Worm (Caenorhabditis elegans) whole organism, early embryonic: ENCODE measurements around the gene C35A5.3.

ENCODE experiments used
- B0310.2 ChIP-seq: sonication (generic microtip); optimal IDR thresholded peaks from 2 replicates; lab custom pipeline; 2016; ENCODE audit warnings: mild to moderate bottlenecking, missing genetic modification characterization, missing compliant biosample characterization
- F13C5.2 ChIP-seq: sonication (generic microtip); optimal IDR thresholded peaks from 2 replicates; lab custom pipeline; 2017; ENCODE audit warnings: mild to moderate bottlenecking, missing genetic modification characterization, inconsistent platforms, missing compliant biosample characterization
- aly-1 ChIP-seq: sonication (generic microtip); optimal IDR thresholded peaks from 2 replicates; lab custom pipeline; 2016; ENCODE audit warnings: missing genetic modification characterization, missing compliant biosample characterization
- ama-1 ChIP-seq: fragments of 150-350 bp; optimal IDR thresholded peaks from 2 replicates; lab custom pipeline; 2014
- ceh-13 ChIP-seq: fragments of 200-800 bp; sonication (Bioruptor generic); optimal IDR thresholded peaks from 2 replicates; lab custom pipeline; 2018; ENCODE audit warnings: mild to moderate bottlenecking, missing genetic modification characterization, missing compliant biosample characterization
- ceh-36 ChIP-seq: sonication (generic microtip); optimal IDR thresholded peaks from 2 replicates; lab custom pipeline; 2016; ENCODE audit warnings: missing genetic modification characterization, inconsistent platforms, missing compliant biosample characterization
- ets-7 ChIP-seq: sonication (generic microtip); optimal IDR thresholded peaks from 2 replicates; lab custom pipeline; 2016; ENCODE audit warnings: missing genotype, missing genetic modification characterization, missing compliant biosample characterization
- flt-1 ChIP-seq: fragments of 200-800 bp; sonication (Bioruptor generic); IDR thresholded peaks from 2 replicates; pipeline ENCODE4 v1.3.6; 2022; ENCODE audit warnings: missing genetic modification characterization, missing compliant biosample characterization
- hmbx-1 ChIP-seq: sonication (generic microtip); optimal IDR thresholded peaks from 2 replicates; lab custom pipeline; 2016; ENCODE audit warnings: mild to moderate bottlenecking, missing genetic modification characterization, missing compliant biosample characterization
- hmg-4 ChIP-seq: fragments of 200-800 bp; sonication (Bioruptor generic); optimal IDR thresholded peaks from 2 replicates; lab custom pipeline; 2018; ENCODE audit warnings: mild to moderate bottlenecking, missing genetic modification characterization, missing compliant biosample characterization
- hnd-1 ChIP-seq: sonication (generic microtip); optimal IDR thresholded peaks from 2 replicates; lab custom pipeline; 2016; ENCODE audit warnings: missing genetic modification characterization, missing compliant biosample characterization
- pes-1 ChIP-seq: fragments of 200-800 bp; sonication (Bioruptor generic); IDR thresholded peaks from 2 replicates; pipeline ENCODE4 v1.3.6; 2022; ENCODE audit warnings: missing genetic modification reagents, missing genetic modification characterization, missing compliant biosample characterization
- scrt-1 ChIP-seq: fragments of 200-800 bp; sonication (Bioruptor generic); IDR thresholded peaks from 2 replicates; pipeline ENCODE4 v1.3.6; 2022; ENCODE audit warnings: missing genetic modification characterization, missing compliant biosample characterization
- sea-1 ChIP-seq: fragments of 200-800 bp; sonication (Bioruptor generic); conservative IDR thresholded peaks from 2 replicates; pipeline ENCODE4 v1.3.6; 2022; ENCODE audit warnings: missing genetic modification characterization, missing compliant biosample characterization
- tbx-11 ChIP-seq: fragments of 200-800 bp; sonication (Bioruptor generic); IDR thresholded peaks from 2 replicates; pipeline ENCODE4 v1.3.6; 2022; ENCODE audit warnings: missing genetic modification characterization, missing compliant biosample characterization
- tbx-37 ChIP-seq: fragments of 200-800 bp; sonication (Bioruptor generic); conservative IDR thresholded peaks from 2 replicates; pipeline ENCODE4 v1.3.6; 2022; ENCODE audit warnings: missing genetic modification reagents, missing genetic modification characterization, missing compliant biosample characterization
- tra-4 ChIP-seq: sonication (generic microtip); optimal IDR thresholded peaks from 2 replicates; lab custom pipeline; 2017; ENCODE audit warnings: missing genetic modification characterization, missing compliant biosample characterization

The C35A5.3 gene

ce11 chrV:10536095-10536691 is 35.0 kb upstream of the C35A5.3 start, which contains the start of gene ppm-1.A:
Gene ppm-1.A (minus strand): TSS chrV:10536388.
- TF ChIP-seq sea-1 (GFP tag; lab: Robert Waterston, UW), result no peak

- TF ChIP-seq sea-1 (GFP tag; lab: Robert Waterston, UW) (no peak), tbx-37 (GFP tag; lab: Robert Waterston, UW) (no peak), hnd-1 (no peak), pes-1 (GFP tag; lab: Robert Waterston, UW) (no peak), ceh-36 (no peak), B0310.2 (no peak), ama-1 (lab: Kevin White, UChicago) (no peak), tra-4 (tag; lab: Kevin White, UChicago) (no peak), hmbx-1 (tag; lab: Kevin White, UChicago) (no peak), ceh-13 (GFP tag; lab: Kevin White, UChicago) (no peak), tbx-11 (GFP tag; lab: Robert Waterston, UW) (no peak), scrt-1 (no peak), flt-1 (GFP tag; lab: Robert Waterston, UW) (no peak)
Observed at ce11 chrV:10535325-10535724, 34.1 kb upstream of the C35A5.3 start.

- TF ChIP-seq ceh-13 (GFP tag; lab: Kevin White, UChicago) (no peak), sea-1 (GFP tag; lab: Robert Waterston, UW) (no peak), ama-1 (lab: Kevin White, UChicago) (no peak), pes-1 (GFP tag; lab: Robert Waterston, UW) (no peak), aly-1 (no peak), ets-7 (tag; lab: Kevin White, UChicago) (no peak), hmbx-1 (tag; lab: Kevin White, UChicago) (no peak), tra-4 (tag; lab: Kevin White, UChicago) (no peak), tbx-11 (GFP tag; lab: Robert Waterston, UW) (no peak)
Observed at ce11 chrV:10532725-10533124, 31.5 kb upstream of the C35A5.3 start, which contains the start of gene txt-10. Gene txt-10 (minus strand): TSS chrV:10532825.

- TF ChIP-seq ceh-36, result no peak
- TF ChIP-seq B0310.2, result no peak
- TF ChIP-seq hnd-1, result no peak
- TF ChIP-seq ceh-13 (GFP tag; lab: Kevin White, UChicago), result no peak
- TF ChIP-seq pes-1 (GFP tag; lab: Robert Waterston, UW), result no peak
- TF ChIP-seq flt-1 (GFP tag; lab: Robert Waterston, UW), result no peak
- no peak for TF ChIP-seq F13C5.2 (tag; lab: Kevin White, UChicago)
- no peak for TF ChIP-seq hmg-4 (GFP tag; lab: Kevin White, UChicago)
- TF ChIP-seq tra-4 (tag; lab: Kevin White, UChicago), result no peak
- no peak for TF ChIP-seq sea-1 (GFP tag; lab: Robert Waterston, UW)
- no peak for TF ChIP-seq ets-7 (tag; lab: Kevin White, UChicago)
- TF ChIP-seq tbx-37 (GFP tag; lab: Robert Waterston, UW), result no peak
- no peak for TF ChIP-seq scrt-1
- TF ChIP-seq hmbx-1 (tag; lab: Kevin White, UChicago), result no peak
- no peak for TF ChIP-seq ama-1 (lab: Kevin White, UChicago)
Observed at ce11 chrV:10529600-10529999, 28.4 kb upstream of the C35A5.3 start.

ce11 chrV:10528500-10528899 is 27.3 kb upstream of the C35A5.3 start, which contains the start of gene F25D1.3:
Gene F25D1.3 (plus strand): TSS chrV:10528724.
- no peak for TF ChIP-seq tra-4 (tag; lab: Kevin White, UChicago)
- no peak for TF ChIP-seq hmbx-1 (tag; lab: Kevin White, UChicago)
- no peak for TF ChIP-seq hmg-4 (GFP tag; lab: Kevin White, UChicago)
- TF ChIP-seq ceh-36, result no peak
- no peak for TF ChIP-seq flt-1 (GFP tag; lab: Robert Waterston, UW)
- TF ChIP-seq B0310.2, result no peak
- TF ChIP-seq pes-1 (GFP tag; lab: Robert Waterston, UW), result no peak
- TF ChIP-seq scrt-1, result no peak
- no peak for TF ChIP-seq tbx-37 (GFP tag; lab: Robert Waterston, UW)
- no peak for TF ChIP-seq hnd-1
- no peak for TF ChIP-seq tbx-11 (GFP tag; lab: Robert Waterston, UW)
- no peak for TF ChIP-seq sea-1 (GFP tag; lab: Robert Waterston, UW)
- no peak for TF ChIP-seq ceh-13 (GFP tag; lab: Kevin White, UChicago)
- TF ChIP-seq aly-1, result no peak
- no peak for TF ChIP-seq F13C5.2 (tag; lab: Kevin White, UChicago)
- no peak for TF ChIP-seq ets-7 (tag; lab: Kevin White, UChicago)
- TF ChIP-seq ama-1 (lab: Kevin White, UChicago), result no peak

ce11 chrV:10525902-10526301 is 24.7 kb upstream of the C35A5.3 start, which contains the start of the genes C35A5.8 and hda-11:
Gene C35A5.8 (minus strand): TSS chrV:10525908.
Gene hda-11 (plus strand): TSS chrV:10526184.
- TF ChIP-seq tbx-11 (GFP tag; lab: Robert Waterston, UW) (no peak), hnd-1 (no peak), hmbx-1 (tag; lab: Kevin White, UChicago) (no peak), F13C5.2 (tag; lab: Kevin White, UChicago) (no peak), tbx-37 (GFP tag; lab: Robert Waterston, UW) (peak; percentile 72), aly-1 (no peak), ets-7 (tag; lab: Kevin White, UChicago) (no peak)

ce11 chrV:10516702-10517101 is 15.5 kb upstream of the C35A5.3 start:
- no peak for TF ChIP-seq aly-1

ce11 chrV:10514271-10514670 is 13.1 kb upstream of the C35A5.3 start, which contains the start of gene dmsr-8:
Gene dmsr-8 (minus strand): TSS chrV:10514371.
- TF ChIP-seq sea-1 (GFP tag; lab: Robert Waterston, UW), result no peak
- no peak for TF ChIP-seq hmg-4 (GFP tag; lab: Kevin White, UChicago)
- TF ChIP-seq flt-1 (GFP tag; lab: Robert Waterston, UW), result no peak
- no peak for TF ChIP-seq ceh-36
- TF ChIP-seq B0310.2, result no peak
- no peak for TF ChIP-seq F13C5.2 (tag; lab: Kevin White, UChicago)
- TF ChIP-seq tra-4 (tag; lab: Kevin White, UChicago), result no peak
- TF ChIP-seq aly-1, result no peak
- no peak for TF ChIP-seq tbx-37 (GFP tag; lab: Robert Waterston, UW)
- no peak for TF ChIP-seq pes-1 (GFP tag; lab: Robert Waterston, UW)
- TF ChIP-seq scrt-1, result no peak
- TF ChIP-seq ama-1 (lab: Kevin White, UChicago), result no peak
- TF ChIP-seq ets-7 (tag; lab: Kevin White, UChicago), result no peak
- no peak for TF ChIP-seq hmbx-1 (tag; lab: Kevin White, UChicago)
- TF ChIP-seq ceh-13 (GFP tag; lab: Kevin White, UChicago), result no peak
